Worm (Caenorhabditis elegans) whole organism, midembryonic: ENCODE measurements around the gene stim-1.

Source experiments
- flt-1 ChIP-seq: fragments of 200-800 bp; sonication (Bioruptor generic); IDR thresholded peaks from 2 replicates; pipeline ENCODE4 v1.3.6; 2022; ENCODE audit warnings: missing genetic modification characterization, missing compliant biosample characterization
- klf-2 ChIP-seq: fragments of 200-800 bp; sonication (Bioruptor generic); conservative IDR thresholded peaks from 2 replicates; pipeline ENCODE4 v1.3.6; 2022; ENCODE audit warnings: missing genetic modification reagents, missing genetic modification characterization, missing compliant biosample characterization
- ztf-23 ChIP-seq: fragments of 200-800 bp; sonication (Bioruptor generic); IDR thresholded peaks from 2 replicates; pipeline ENCODE4 v1.3.6; 2022; ENCODE audit warnings: missing genetic modification reagents, missing genetic modification characterization, missing compliant biosample characterization

DNA sequence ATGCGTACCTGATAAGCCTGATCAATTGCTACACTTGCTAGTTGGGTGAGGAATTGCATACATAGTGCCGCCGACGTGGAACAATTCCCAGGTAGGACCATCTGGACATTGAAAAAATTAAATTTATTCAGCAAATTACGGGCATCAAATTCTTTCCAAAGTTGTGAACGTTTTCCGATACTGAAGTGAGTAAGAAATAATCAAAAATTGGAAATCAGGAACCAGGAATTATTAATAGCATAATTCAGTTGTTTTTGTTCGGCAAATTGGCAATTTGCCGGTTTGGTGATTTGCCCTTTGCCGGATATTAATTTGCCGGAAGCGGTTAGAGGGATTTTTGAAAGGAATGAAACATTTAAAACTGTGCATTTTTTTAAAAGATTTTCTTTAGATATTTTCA lies 37.4 kb downstream of the stim-1 start, which contains the start of gene gsto-3:
- TF ChIP-seq ztf-23: no peak
- TF ChIP-seq flt-1 (GFP tag; lab: Robert Waterston, UW): no peak
- no peak for TF ChIP-seq klf-2 (GFP tag; lab: Robert Waterston, UW)
